Worm (Caenorhabditis elegans) whole organism, L1 larva: ENCODE results near the gene lin-8.

Experiments used
- aha-1 ChIP-seq: fragments of 150-350 bp; optimal IDR thresholded peaks from 2 replicates; lab custom pipeline; 2014; ENCODE audit warnings: missing biosample characterization, missing genetic modification characterization
- aly-2 ChIP-seq: fragments of 150-350 bp; optimal IDR thresholded peaks from 2 replicates; lab custom pipeline; 2014; ENCODE audit warnings: missing biosample characterization, missing genetic modification characterization
- dsc-1 ChIP-seq: sonication (generic microtip); optimal IDR thresholded peaks from 2 replicates; lab custom pipeline; 2016; ENCODE audit warnings: mild to moderate bottlenecking, missing genetic modification characterization, missing compliant biosample characterization
- elt-2 ChIP-seq: sonication (generic microtip); optimal IDR thresholded peaks from 2 replicates; lab custom pipeline; 2016; ENCODE audit warnings: missing genetic modification characterization, mild to moderate bottlenecking, inconsistent platforms, missing compliant biosample characterization, missing genetic modification reagents
- jun-1 ChIP-seq: fragments of 150-350 bp; optimal IDR thresholded peaks from 2 replicates; lab custom pipeline; 2014; ENCODE audit warnings: missing biosample characterization, missing genetic modification reagents, missing genetic modification characterization
- lin-15B ChIP-seq: fragments of 150-350 bp; sonication (generic microtip); optimal IDR thresholded peaks from 3 replicates; lab custom pipeline; 2014; ENCODE audit warnings: missing biosample characterization, missing genetic modification characterization
- lin-39 ChIP-seq: fragments of 150-350 bp; optimal IDR thresholded peaks from 2 replicates; lab custom pipeline; 2014; ENCODE audit warnings: missing biosample characterization, missing genetic modification reagents, missing genetic modification characterization
- mab-9 ChIP-seq: fragments of 200-800 bp; sonication (Bioruptor generic); IDR thresholded peaks from 2 replicates; pipeline ENCODE4 v1.3.6; 2022; ENCODE audit warnings: missing genetic modification reagents, missing genetic modification characterization, missing compliant biosample characterization
- mep-1 ChIP-seq: fragments of 150-350 bp; optimal IDR thresholded peaks from 2 replicates; lab custom pipeline; 2014; ENCODE audit warnings: missing biosample characterization, missing genetic modification characterization
- nhr-11 ChIP-seq: fragments of 150-350 bp; optimal IDR thresholded peaks from 2 replicates; lab custom pipeline; 2014; ENCODE audit warnings: missing biosample characterization, missing genetic modification characterization
- skn-1 ChIP-seq: fragments of 150-350 bp; optimal IDR thresholded peaks from 2 replicates; lab custom pipeline; 2014; ENCODE audit warnings: missing biosample characterization, missing genetic modification characterization
- ztf-11 ChIP-seq, 2 experiments: sonication (generic microtip); optimal IDR thresholded peaks; 2 replicates each; lab custom pipeline; 2016 to 2017; ENCODE audit warnings: missing genetic modification characterization in 2 of 2, missing biosample characterization in 1 of 2, missing compliant biosample characterization in 1 of 2

- TF ChIP-seq dsc-1 (no peak), lin-15B (tag; lab: Kevin White, UChicago) (no peak), mep-1 (tag; lab: Kevin White, UChicago) (no peak), mab-9 (GFP tag; lab: Robert Waterston, UW) (no peak), jun-1 (tag; lab: Kevin White, UChicago) (no peak), skn-1 (no peak), lin-39 (tag; lab: Kevin White, UChicago) (no peak), aha-1 (tag; lab: Kevin White, UChicago) (no peak), elt-2 (no peak), aly-2 (no peak), nhr-11 (no peak), ztf-11 (tag; optimal IDR thresholded peaks at IDR 0.05; lab: Kevin White, UChicago) (no peak)
Observed at ce11 chrII:3056266-3056872, at the start of gene lin-8.
